Worm (Caenorhabditis elegans) whole organism, late embryonic: Measurements from ENCODE around the gene fbn-1.

ENCODE experiments used
- F13H6.1 ChIP-seq: sonication (generic microtip); optimal IDR thresholded peaks from 2 replicates; lab custom pipeline; 2016; ENCODE audit warnings: missing genetic modification characterization, missing compliant biosample characterization
- eyg-1 ChIP-seq: sonication (generic microtip); optimal IDR thresholded peaks from 2 replicates; lab custom pipeline; 2016; ENCODE audit warnings: missing genotype, missing genetic modification characterization, missing compliant biosample characterization
- hlh-8 ChIP-seq: sonication (generic microtip); optimal IDR thresholded peaks from 2 replicates; lab custom pipeline; 2016; ENCODE audit warnings: missing genotype, missing genetic modification characterization, missing compliant biosample characterization
- rnt-1 ChIP-seq: sonication (generic microtip); optimal IDR thresholded peaks from 2 replicates; lab custom pipeline; 2016; ENCODE audit warnings: missing genetic modification characterization, missing compliant biosample characterization
- unc-3 ChIP-seq, 2 experiments: fragments of 200-800 bp in 1 of 2; sonication (Bioruptor generic) in 1 of 2; sonication (generic microtip) in 1 of 2; conservative IDR thresholded peaks in 1 of 2; optimal IDR thresholded peaks in 1 of 2; 2 replicates each; pipeline versions ENCODE4 v1.3.6 to Lab custom; 2016 to 2022; ENCODE audit warnings: missing compliant biosample characterization in 2 of 2, missing genetic modification characterization in 2 of 2, missing genetic modification reagents in 1 of 2

DNA sequence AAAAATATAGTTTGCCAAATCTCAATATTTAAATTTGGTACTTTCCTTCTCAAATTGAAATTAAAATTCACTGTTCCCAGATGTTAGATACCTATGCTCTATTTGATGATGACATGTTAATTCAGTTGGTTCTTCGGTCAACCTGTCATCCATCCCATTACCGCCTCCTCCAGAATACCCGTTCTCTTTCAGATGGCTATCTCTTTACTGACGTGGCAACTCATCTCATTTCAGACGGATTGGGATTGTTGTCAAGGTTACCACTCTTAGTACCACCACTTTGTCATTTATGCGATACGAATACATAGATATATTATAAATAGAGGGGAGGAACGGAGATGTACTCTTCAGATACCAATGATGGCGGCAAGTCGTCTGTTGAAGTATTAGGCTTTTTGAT, 3.8 kb upstream of the fbn-1 start:
- TF ChIP-seq unc-3 (GFP tag; conservative IDR thresholded peaks at IDR 0.05; lab: Robert Waterston, UW), result no peak
- no peak for TF ChIP-seq unc-3 (tag; optimal IDR thresholded peaks at IDR 0.05; lab: Kevin White, UChicago)
- no peak for TF ChIP-seq hlh-8 (tag; lab: Kevin White, UChicago)
- no peak for TF ChIP-seq rnt-1 (tag; lab: Kevin White, UChicago)
- no peak for TF ChIP-seq F13H6.1
- TF ChIP-seq eyg-1 (tag; lab: Kevin White, UChicago), result no peak
